Worm (Caenorhabditis elegans): ENCODE results near the gene F11D11.22.

ce11 chrV:18802077-18802476 lies 39.9 kb downstream of the F11D11.22 start, which contains the start of gene C54E10.11:
- no peak for TF ChIP-seq flt-1 (GFP tag; IDR thresholded peaks at IDR 0.05)
- no peak for TF ChIP-seq ztf-29 (GFP tag; IDR thresholded peaks at IDR 0.05)
- no peak for TF ChIP-seq cog-1 (tag; optimal IDR thresholded peaks at IDR 0.05)
- no peak for TF ChIP-seq T22C8.4 (GFP tag; IDR thresholded peaks at IDR 0.05)
- TF ChIP-seq ztf-23 (GFP tag; IDR thresholded peaks at IDR 0.05) = no peak
